Fruit fly (Drosophila melanogaster) whole organism, prepupa: Measurements from ENCODE around the gene CG13898.

Experiments
- CG10631 ChIP-seq: fragments of 200-800 bp; sonication (Bioruptor generic); optimal IDR thresholded peaks from 2 replicates; lab custom pipeline; 2016; ENCODE audit warnings: missing biosample characterization, missing genetic modification characterization
- CG10669 ChIP-seq: fragments of 200-800 bp; sonication (Bioruptor generic); optimal IDR thresholded peaks from 3 replicates; lab custom pipeline; 2018; ENCODE audit warnings: missing biosample characterization, mild to moderate bottlenecking, missing genetic modification characterization, moderate library complexity
- CG11294 ChIP-seq: fragments of 200-800 bp; sonication (Bioruptor generic); IDR thresholded peaks from 2 replicates; pipeline ENCODE4 v1.3.6; 2022; ENCODE audit warnings: missing biosample characterization, missing genetic modification characterization
- CG11762 ChIP-seq: fragments of 200-800 bp; sonication (Bioruptor generic); optimal IDR thresholded peaks from 3 replicates; lab custom pipeline; 2016; ENCODE audit warnings: missing biosample characterization, missing genetic modification characterization; ENCODE audit not compliant: insufficient read depth
- CG11902 ChIP-seq: fragments of 200-800 bp; sonication (Bioruptor generic); optimal IDR thresholded peaks from 3 replicates; lab custom pipeline; 2016; ENCODE audit warnings: missing biosample characterization, missing genetic modification characterization
- CG15336 ChIP-seq: fragments of 200-800 bp; sonication (Bioruptor generic); IDR thresholded peaks from 2 replicates; pipeline ENCODE4 v1.3.6; 2022; ENCODE audit warnings: missing biosample characterization, missing genetic modification characterization
- CG1621 ChIP-seq: fragments of 200-800 bp; sonication (Bioruptor generic); optimal IDR thresholded peaks from 3 replicates; lab custom pipeline; 2018; ENCODE audit warnings: missing biosample characterization, mild to moderate bottlenecking, missing genetic modification characterization
- CG16779 ChIP-seq: fragments of 200-800 bp; sonication (Bioruptor generic); optimal IDR thresholded peaks from 3 replicates; lab custom pipeline; 2017; ENCODE audit warnings: missing biosample characterization, mild to moderate bottlenecking, missing genetic modification characterization
- CG3032 ChIP-seq: fragments of 200-800 bp; optimal IDR thresholded peaks from 2 replicates; lab custom pipeline; 2019; ENCODE audit warnings: missing biosample characterization, mild to moderate bottlenecking, missing genetic modification characterization, moderate library complexity
- CG31627 ChIP-seq: fragments of 200-800 bp; sonication (Bioruptor generic); optimal IDR thresholded peaks from 3 replicates; lab custom pipeline; 2016; ENCODE audit warnings: missing biosample characterization, missing genetic modification characterization
- CG32006 ChIP-seq: fragments of 200-800 bp; sonication (Bioruptor generic); optimal IDR thresholded peaks from 3 replicates; lab custom pipeline; 2017; ENCODE audit warnings: missing biosample characterization, mild to moderate bottlenecking, missing genetic modification characterization
- CG34406 ChIP-seq: fragments of 200-800 bp; sonication (Bioruptor generic); optimal IDR thresholded peaks from 3 replicates; lab custom pipeline; 2016; ENCODE audit warnings: missing biosample characterization, missing genetic modification characterization
- CG3919 ChIP-seq: fragments of 200-800 bp; sonication (Bioruptor generic); optimal IDR thresholded peaks from 3 replicates; lab custom pipeline; 2016; ENCODE audit warnings: missing biosample characterization, missing genetic modification characterization
- CG4318 ChIP-seq: fragments of 200-800 bp; sonication (Bioruptor generic); optimal IDR thresholded peaks from 3 replicates; lab custom pipeline; 2017; ENCODE audit warnings: missing biosample characterization, mild to moderate bottlenecking, missing genetic modification characterization
- CG6163 ChIP-seq: fragments of 200-800 bp; sonication (Bioruptor generic); IDR thresholded peaks from 3 replicates; pipeline ENCODE4 v1.3.6; 2022; ENCODE audit warnings: missing biosample characterization, missing genetic modification characterization
- CG6276 ChIP-seq: fragments of 200-800 bp; sonication (Bioruptor generic); optimal IDR thresholded peaks from 2 replicates; lab custom pipeline; 2017; ENCODE audit warnings: missing biosample characterization, mild to moderate bottlenecking, missing genetic modification characterization
- CG6792 ChIP-seq: fragments of 200-800 bp; sonication (Bioruptor generic); optimal IDR thresholded peaks from 3 replicates; lab custom pipeline; 2016; ENCODE audit warnings: missing biosample characterization, missing genetic modification characterization
- CG6808 ChIP-seq: fragments of 200-800 bp; sonication (Bioruptor generic); optimal IDR thresholded peaks from 3 replicates; lab custom pipeline; 2017; ENCODE audit warnings: missing biosample characterization, missing genetic modification characterization, mild to moderate bottlenecking, moderate library complexity, missing genetic modification reagents
- CG6854 ChIP-seq: fragments of 200-800 bp; sonication (Bioruptor generic); optimal IDR thresholded peaks from 2 replicates; lab custom pipeline; 2017; ENCODE audit warnings: missing biosample characterization, mild to moderate bottlenecking, missing genetic modification characterization
- CG7368 ChIP-seq: fragments of 200-800 bp; sonication (Bioruptor generic); optimal IDR thresholded peaks from 3 replicates; lab custom pipeline; 2016; ENCODE audit warnings: missing biosample characterization, missing genetic modification characterization
- CG8632 ChIP-seq: fragments of 200-800 bp; sonication (Bioruptor generic); optimal IDR thresholded peaks from 3 replicates; lab custom pipeline; 2016; ENCODE audit warnings: missing biosample characterization, missing genetic modification characterization
- CG9139 ChIP-seq: fragments of 200-800 bp; sonication (Bioruptor generic); optimal IDR thresholded peaks from 3 replicates; lab custom pipeline; 2017; ENCODE audit warnings: missing biosample characterization, mild to moderate bottlenecking, missing genetic modification characterization
- Eip75B ChIP-seq: fragments of 200-800 bp; sonication (Bioruptor generic); optimal IDR thresholded peaks from 3 replicates; lab custom pipeline; 2016; ENCODE audit warnings: missing biosample characterization, missing genetic modification characterization
- Eip93F ChIP-seq: fragments of 200-800 bp; sonication (Bioruptor generic); optimal IDR thresholded peaks from 2 replicates; lab custom pipeline; 2016; ENCODE audit warnings: missing biosample characterization, mild to moderate bottlenecking, missing genetic modification characterization
- Ets21C ChIP-seq: fragments of 200-800 bp; sonication (Bioruptor generic); optimal IDR thresholded peaks from 3 replicates; lab custom pipeline; 2016; ENCODE audit warnings: missing biosample characterization, missing genetic modification characterization
- Ets96B ChIP-seq: fragments of 200-800 bp; optimal IDR thresholded peaks from 2 replicates; lab custom pipeline; 2019; ENCODE audit warnings: missing biosample characterization, mild to moderate bottlenecking, missing genetic modification characterization, moderate library complexity
- Gug ChIP-seq: fragments of 200-800 bp; sonication (Bioruptor generic); IDR thresholded peaks from 2 replicates; pipeline ENCODE4 v1.3.6; 2022; ENCODE audit warnings: missing biosample characterization, missing genetic modification characterization
- Hr38 ChIP-seq: sonication (Bioruptor generic); optimal IDR thresholded peaks from 2 replicates; lab custom pipeline; 2016; ENCODE audit warnings: missing biosample characterization, missing genetic modification characterization
- Hr4 ChIP-seq: fragments of 200-800 bp; sonication (Bioruptor generic); optimal IDR thresholded peaks from 3 replicates; lab custom pipeline; 2016; ENCODE audit warnings: missing biosample characterization, missing genetic modification characterization
- Lpt ChIP-seq: fragments of 200-800 bp; sonication (Bioruptor generic); optimal IDR thresholded peaks from 3 replicates; lab custom pipeline; 2016; ENCODE audit warnings: missing biosample characterization, missing genetic modification characterization
- Smox ChIP-seq: fragments of 200-800 bp; sonication (Bioruptor generic); optimal IDR thresholded peaks from 3 replicates; lab custom pipeline; 2016; ENCODE audit warnings: missing biosample characterization, missing genetic modification characterization
- Sox14 ChIP-seq: fragments of 200-800 bp; sonication (Bioruptor generic); optimal IDR thresholded peaks from 3 replicates; lab custom pipeline; 2016; ENCODE audit warnings: missing biosample characterization, missing genetic modification characterization
- Sox15 ChIP-seq: fragments of 200-800 bp; sonication (Bioruptor generic); optimal IDR thresholded peaks from 3 replicates; lab custom pipeline; 2016; ENCODE audit warnings: missing biosample characterization, missing genetic modification characterization
- achi ChIP-seq: fragments of 200-800 bp; sonication (Bioruptor generic); optimal IDR thresholded peaks from 3 replicates; lab custom pipeline; 2016; ENCODE audit warnings: missing biosample characterization, missing genetic modification characterization
- acj6 ChIP-seq: fragments of 200-800 bp; sonication (Bioruptor generic); optimal IDR thresholded peaks from 3 replicates; lab custom pipeline; 2016; ENCODE audit warnings: missing biosample characterization, missing genetic modification characterization
- cyc ChIP-seq: fragments of 200-800 bp; sonication (Bioruptor generic); optimal IDR thresholded peaks from 3 replicates; lab custom pipeline; 2016; ENCODE audit warnings: missing biosample characterization, missing genetic modification characterization
- dac ChIP-seq: fragments of 200-800 bp; sonication (Bioruptor generic); optimal IDR thresholded peaks from 2 replicates; lab custom pipeline; 2017; ENCODE audit warnings: missing biosample characterization, mild to moderate bottlenecking, missing genetic modification characterization
- eg ChIP-seq: fragments of 200-800 bp; sonication (Bioruptor generic); IDR thresholded peaks from 3 replicates; pipeline ENCODE4 v1.3.6; 2022; ENCODE audit warnings: missing biosample characterization, missing genetic modification characterization
- fd85E ChIP-seq: fragments of 200-800 bp; sonication (Bioruptor generic); optimal IDR thresholded peaks from 3 replicates; lab custom pipeline; 2016; ENCODE audit warnings: missing biosample characterization, missing genetic modification characterization
- fkh ChIP-seq: fragments of 200-800 bp; sonication (Bioruptor generic); optimal IDR thresholded peaks from 3 replicates; lab custom pipeline; 2017; ENCODE audit warnings: missing biosample characterization, mild to moderate bottlenecking, missing genetic modification characterization, moderate library complexity
- net ChIP-seq: fragments of 200-800 bp; sonication (Bioruptor generic); optimal IDR thresholded peaks from 3 replicates; lab custom pipeline; 2016; ENCODE audit warnings: missing biosample characterization, missing genetic modification characterization
- spab ChIP-seq: fragments of 200-800 bp; sonication (Bioruptor generic); optimal IDR thresholded peaks from 2 replicates; lab custom pipeline; 2017; ENCODE audit warnings: missing biosample characterization, mild to moderate bottlenecking, missing genetic modification characterization, missing genetic modification reagents
- ss ChIP-seq, 2 experiments: fragments of 200-800 bp; sonication (Bioruptor generic); optimal IDR thresholded peaks; 2 replicates in 1 of 2; 3 replicates in 1 of 2; lab custom pipeline; 2017 to 2018; ENCODE audit warnings: mild to moderate bottlenecking in 2 of 2, missing biosample characterization in 2 of 2, missing genetic modification characterization in 2 of 2, moderate library complexity in 1 of 2
- svp ChIP-seq: fragments of 200-800 bp; sonication (Bioruptor generic); peaks from one replicate; lab custom pipeline; 2016; ENCODE audit warnings: missing biosample characterization, missing genetic modification characterization
- topi ChIP-seq: fragments of 200-800 bp; sonication (Bioruptor generic); optimal IDR thresholded peaks from 3 replicates; lab custom pipeline; 2016; ENCODE audit warnings: missing biosample characterization, missing genetic modification characterization
- vri ChIP-seq: fragments of 200-800 bp; sonication (Bioruptor generic); optimal IDR thresholded peaks from 3 replicates; lab custom pipeline; 2016; ENCODE audit warnings: missing biosample characterization, mild to moderate bottlenecking, missing genetic modification characterization

The CG13898 gene

dm6 chr3L:818438-819138 is 14.7 kb upstream of the CG13898 start (continued):
- TF ChIP-seq Ets21C (GFP tag; lab: Kevin White, UChicago) (peak; percentile 58), CG16779 (no peak), CG1621 (tag; lab: Kevin White, UChicago) (peak; percentile 18), CG10631 (peak; percentile 41), Sox15 (peak; percentile 41), svp (GFP tag; lab: Kevin White, UChicago) (peak; percentile 84), Eip75B (peak; percentile 38), CG6808 (peak; percentile 14), CG11294 (GFP tag; lab: Robert Waterston, UW) (peak; percentile 6; the same call in 1 of the 2 replicates), Hr38 (no peak), CG31627 (peak; percentile 64), CG11762 (GFP tag; lab: Kevin White, UChicago) (peak; percentile 46), CG15336 (peak; percentile 43; the same call in 1 of the 2 replicates), CG10669 (peak; percentile 32), cyc (GFP tag; lab: Kevin White, UChicago) (peak; percentile 67), Gug (GFP tag; lab: Robert Waterston, UW) (no peak), Smox (GFP tag; lab: Kevin White, UChicago) (peak; percentile 61), topi (GFP tag; lab: Kevin White, UChicago) (peak; percentile 67), ss (GFP tag; optimal IDR thresholded peaks at IDR 0.05; lab: Kevin White, UChicago) (peak in 1 of 2 experiments; percentile 42), CG6854 (GFP tag; lab: Kevin White, UChicago) (no peak)

dm6 chr3L:817708-818107 is 13.9 kb upstream of the CG13898 start:
- TF ChIP-seq net: peak; percentile 36
- peak; percentile 67 for TF ChIP-seq topi (GFP tag; lab: Kevin White, UChicago)
- TF ChIP-seq CG6792: peak; percentile 57
- no peak for TF ChIP-seq CG9139 (GFP tag; lab: Kevin White, UChicago)
- TF ChIP-seq Eip93F: no peak
- peak; percentile 37 for TF ChIP-seq CG10669
- TF ChIP-seq eg (GFP tag; lab: Robert Waterston, UW): no peak
- TF ChIP-seq CG6163 (GFP tag; lab: Robert Waterston, UW): peak; percentile 35; the same call in 1 of the 3 replicates
- TF ChIP-seq CG3032 (tag; lab: Kevin White, UChicago): peak; percentile 7
- TF ChIP-seq CG8632: peak; percentile 47
- TF ChIP-seq CG6276: no peak
- peak; percentile 30 for TF ChIP-seq Ets21C (GFP tag; lab: Kevin White, UChicago)
- TF ChIP-seq CG11902 (GFP tag; lab: Kevin White, UChicago): peak; percentile 34
- TF ChIP-seq CG6808: no peak
- no peak for TF ChIP-seq fd85E (GFP tag; lab: Kevin White, UChicago)
- TF ChIP-seq Hr4 (GFP tag; lab: Kevin White, UChicago): peak; percentile 20
- TF ChIP-seq Lpt (GFP tag; lab: Kevin White, UChicago): no peak
- peak; percentile 84 for TF ChIP-seq svp (GFP tag; lab: Kevin White, UChicago)
- TF ChIP-seq Sox14: peak; percentile 41
- TF ChIP-seq Eip75B: peak; percentile 54
- peak; percentile 53 for TF ChIP-seq CG31627
- peak; percentile 62 for TF ChIP-seq Smox (GFP tag; lab: Kevin White, UChicago)
- TF ChIP-seq CG32006 (GFP tag; lab: Kevin White, UChicago): no peak
- peak; percentile 70 for TF ChIP-seq CG3919 (GFP tag; lab: Kevin White, UChicago)
- no peak for TF ChIP-seq CG11294 (GFP tag; lab: Robert Waterston, UW)
- peak; percentile 50 for TF ChIP-seq CG10631
- no peak for TF ChIP-seq Hr38
- peak; percentile 56 for TF ChIP-seq CG34406 (GFP tag; lab: Kevin White, UChicago)
- no peak for TF ChIP-seq spab (GFP tag; lab: Kevin White, UChicago)
- no peak for TF ChIP-seq fkh (GFP tag; lab: Kevin White, UChicago)
- TF ChIP-seq Ets96B (tag; lab: Kevin White, UChicago): peak; percentile 39
- TF ChIP-seq cyc (GFP tag; lab: Kevin White, UChicago): peak; percentile 37
- TF ChIP-seq CG1621 (tag; lab: Kevin White, UChicago): peak; percentile 16
- TF ChIP-seq vri (GFP tag; lab: Kevin White, UChicago): peak; percentile 45
- no peak for TF ChIP-seq CG4318 (GFP tag; lab: Kevin White, UChicago)
- peak; percentile 43 for TF ChIP-seq Sox15
- peak; percentile 49 for TF ChIP-seq achi
- no peak for TF ChIP-seq dac (GFP tag; lab: Kevin White, UChicago)
- peak; percentile 69 for TF ChIP-seq acj6 (GFP tag; lab: Kevin White, UChicago)
- TF ChIP-seq ss (GFP tag; optimal IDR thresholded peaks at IDR 0.05; lab: Kevin White, UChicago): peak in 1 of 2 experiments; percentile 30
- peak; percentile 1 for TF ChIP-seq CG7368 (GFP tag; lab: Kevin White, UChicago)
- TF ChIP-seq CG15336: no peak
- TF ChIP-seq CG16779: no peak
- no peak for TF ChIP-seq Gug (GFP tag; lab: Robert Waterston, UW)
